Worm (Caenorhabditis elegans) whole organism, late embryonic: ENCODE results near the gene irg-2.

Source experiments
- ama-1 ChIP-seq: fragments of 150-350 bp; optimal IDR thresholded peaks from 2 replicates; lab custom pipeline; 2014
- ceh-45 ChIP-seq: fragments of 200-800 bp; sonication (Bioruptor generic); IDR thresholded peaks from 2 replicates; pipeline ENCODE4 v1.3.6; 2022; ENCODE audit warnings: missing genetic modification reagents, missing genetic modification characterization, missing compliant biosample characterization
- che-1 ChIP-seq: sonication (generic microtip); optimal IDR thresholded peaks from 2 replicates; lab custom pipeline; 2016; ENCODE audit warnings: mild to moderate bottlenecking, missing genetic modification characterization, missing compliant biosample characterization
- dmd-4 ChIP-seq: sonication (generic microtip); optimal IDR thresholded peaks from 2 replicates; lab custom pipeline; 2016; ENCODE audit warnings: borderline replicate concordance, missing genetic modification characterization, missing compliant biosample characterization
- elt-2 ChIP-seq: sonication (generic microtip); optimal IDR thresholded peaks from 2 replicates; lab custom pipeline; 2016; ENCODE audit warnings: missing genetic modification reagents, missing genetic modification characterization, missing compliant biosample characterization
- ets-4 ChIP-seq: sonication (generic microtip); optimal IDR thresholded peaks from 2 replicates; lab custom pipeline; 2016; ENCODE audit warnings: missing genetic modification characterization, missing compliant biosample characterization
- fkh-10 ChIP-seq: fragments of 150-350 bp; optimal IDR thresholded peaks from 2 replicates; lab custom pipeline; 2014; ENCODE audit warnings: missing biosample characterization, missing genetic modification reagents, missing genetic modification characterization
- fkh-6 ChIP-seq: sonication (generic microtip); optimal IDR thresholded peaks from 2 replicates; lab custom pipeline; 2016; ENCODE audit warnings: missing genetic modification characterization, missing compliant biosample characterization
- gmeb-2 ChIP-seq: sonication (generic microtip); optimal IDR thresholded peaks from 2 replicates; lab custom pipeline; 2016; ENCODE audit warnings: missing genetic modification characterization, inconsistent platforms, missing compliant biosample characterization
- pqm-1 ChIP-seq: sonication (generic microtip); optimal IDR thresholded peaks from 2 replicates; lab custom pipeline; 2016; ENCODE audit warnings: missing genetic modification characterization, missing compliant biosample characterization
- sox-2 ChIP-seq: fragments of 200-800 bp; sonication (Bioruptor generic); IDR thresholded peaks from 2 replicates; pipeline ENCODE4 v1.3.6; 2022; ENCODE audit warnings: missing genetic modification reagents, missing genetic modification characterization, missing compliant biosample characterization
- sox-4 ChIP-seq: sonication (generic microtip); optimal IDR thresholded peaks from 2 replicates; lab custom pipeline; 2017; ENCODE audit warnings: mild to moderate bottlenecking, missing genetic modification characterization, inconsistent platforms, missing compliant biosample characterization
- ztf-16 ChIP-seq: sonication (generic microtip); optimal IDR thresholded peaks from 2 replicates; lab custom pipeline; 2017; ENCODE audit warnings: missing genetic modification characterization, missing compliant biosample characterization

DNA sequence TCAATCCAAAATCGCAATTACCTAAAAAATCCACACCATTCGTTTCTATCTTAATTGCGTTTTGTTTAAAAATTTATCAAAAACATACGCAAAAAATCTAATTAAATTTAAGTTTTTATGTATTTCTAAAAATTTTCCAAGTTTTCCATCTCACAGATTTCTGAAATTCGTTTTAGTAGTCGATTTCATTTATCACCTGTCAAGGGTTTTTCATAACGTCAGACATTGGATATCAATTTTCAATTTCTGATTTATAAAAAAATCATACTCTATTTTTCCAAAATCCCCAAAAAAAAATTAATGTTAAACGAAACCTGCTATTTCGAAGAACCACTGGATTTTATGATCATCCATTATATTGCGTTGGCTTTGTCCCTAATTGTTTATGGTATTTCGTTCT lies 31.8 kb upstream of the irg-2 start, which contains the start of gene srh-4:
- TF ChIP-seq dmd-4 (tag; lab: Kevin White, UChicago), result no peak
- TF ChIP-seq pqm-1, result no peak
- no peak for TF ChIP-seq ets-4 (tag; lab: Kevin White, UChicago)
- no peak for TF ChIP-seq gmeb-2
- no peak for TF ChIP-seq ama-1 (lab: Kevin White, UChicago)
- TF ChIP-seq ceh-45 (GFP tag; lab: Robert Waterston, UW), result no peak
- TF ChIP-seq fkh-10, result no peak
- TF ChIP-seq sox-4, result no peak
- no peak for TF ChIP-seq che-1 (tag; lab: Kevin White, UChicago)
- no peak for TF ChIP-seq fkh-6
- no peak for TF ChIP-seq sox-2 (GFP tag; lab: Robert Waterston, UW)
- TF ChIP-seq ztf-16, result no peak
- TF ChIP-seq elt-2, result no peak
